Worm (Caenorhabditis elegans) whole organism, L1 larva: ENCODE data around the gene sup-12.

ENCODE experiments used
- C04F5.9 ChIP-seq: sonication (generic microtip); optimal IDR thresholded peaks from 2 replicates; lab custom pipeline; 2016; ENCODE audit warnings: missing genetic modification characterization, missing compliant biosample characterization
- C16A3.4 ChIP-seq: fragments of 150-350 bp; optimal IDR thresholded peaks from 2 replicates; lab custom pipeline; 2014; ENCODE audit warnings: missing biosample characterization, missing genetic modification characterization
- F16B12.6 ChIP-seq: fragments of 150-350 bp; optimal IDR thresholded peaks from 2 replicates; lab custom pipeline; 2014; ENCODE audit warnings: missing biosample characterization, missing genetic modification characterization
- aha-1 ChIP-seq: fragments of 150-350 bp; optimal IDR thresholded peaks from 2 replicates; lab custom pipeline; 2014; ENCODE audit warnings: missing biosample characterization, missing genetic modification characterization
- alr-1 ChIP-seq: fragments of 200-800 bp; sonication (Bioruptor generic); optimal IDR thresholded peaks from 2 replicates; lab custom pipeline; 2018; ENCODE audit warnings: borderline replicate concordance, mild to moderate bottlenecking, missing genetic modification characterization, missing compliant biosample characterization
- ama-1 ChIP-seq: fragments of 150-350 bp; optimal IDR thresholded peaks from 2 replicates; lab custom pipeline; 2014
- blmp-1 ChIP-seq: fragments of 150-350 bp; optimal IDR thresholded peaks from 2 replicates; lab custom pipeline; 2014; ENCODE audit warnings: missing biosample characterization, missing genetic modification characterization
- ceh-8 ChIP-seq: fragments of 200-800 bp; sonication (Bioruptor generic); optimal IDR thresholded peaks from 2 replicates; lab custom pipeline; 2018; ENCODE audit warnings: mild to moderate bottlenecking, missing genetic modification characterization, moderate library complexity, missing compliant biosample characterization
- ceh-82 ChIP-seq, 3 experiments: fragments of 150-350 bp in 1 of 3; sonication (generic microtip) in 2 of 3; optimal IDR thresholded peaks; 2 replicates each; lab custom pipeline; 2014 to 2017; ENCODE audit warnings: missing biosample characterization in 3 of 3, missing genetic modification characterization in 3 of 3
- ceh-88 ChIP-seq: fragments of 200-800 bp; sonication (Bioruptor generic); IDR thresholded peaks from 2 replicates; pipeline ENCODE4 v1.3.6; 2022; ENCODE audit warnings: missing genetic modification characterization, missing compliant biosample characterization
- ceh-90 ChIP-seq: sonication (generic microtip); optimal IDR thresholded peaks from 2 replicates; lab custom pipeline; 2016; ENCODE audit warnings: missing genetic modification characterization, missing compliant biosample characterization
- efl-3 ChIP-seq: fragments of 200-800 bp; sonication (Bioruptor generic); optimal IDR thresholded peaks from 2 replicates; lab custom pipeline; 2018; ENCODE audit warnings: mild to moderate bottlenecking, missing genetic modification characterization, missing compliant biosample characterization
- elt-2 ChIP-seq: sonication (generic microtip); optimal IDR thresholded peaks from 2 replicates; lab custom pipeline; 2016; ENCODE audit warnings: missing genetic modification characterization, mild to moderate bottlenecking, inconsistent platforms, missing compliant biosample characterization, missing genetic modification reagents
- ets-5 ChIP-seq: fragments of 200-800 bp; sonication (Bioruptor generic); IDR thresholded peaks from 2 replicates; pipeline ENCODE4 v1.3.6; 2022; ENCODE audit warnings: missing genetic modification characterization, missing compliant biosample characterization
- fkh-4 ChIP-seq: sonication (generic microtip); optimal IDR thresholded peaks from 2 replicates; lab custom pipeline; 2016; ENCODE audit warnings: missing compliant biosample characterization, missing genetic modification characterization, borderline replicate concordance
- fos-1 ChIP-seq: fragments of 150-350 bp; optimal IDR thresholded peaks from 2 replicates; lab custom pipeline; 2014; ENCODE audit warnings: missing biosample characterization, missing genetic modification characterization
- grh-1 ChIP-seq: fragments of 200-800 bp; sonication (Bioruptor generic); IDR thresholded peaks from 2 replicates; pipeline ENCODE4 v1.3.6; 2022; ENCODE audit warnings: missing genetic modification reagents, missing genetic modification characterization, missing compliant biosample characterization
- hpl-2 ChIP-seq: fragments of 150-350 bp; optimal IDR thresholded peaks from 2 replicates; lab custom pipeline; 2014; ENCODE audit warnings: missing biosample characterization, missing genetic modification reagents, missing genetic modification characterization
- isw-1 ChIP-seq: fragments of 200-800 bp; sonication (Bioruptor generic); IDR thresholded peaks from 2 replicates; pipeline ENCODE4 v1.3.6; 2022; ENCODE audit warnings: missing genetic modification characterization, missing compliant biosample characterization
- jun-1 ChIP-seq: fragments of 150-350 bp; optimal IDR thresholded peaks from 2 replicates; lab custom pipeline; 2014; ENCODE audit warnings: missing biosample characterization, missing genetic modification reagents, missing genetic modification characterization
- lin-13 ChIP-seq: fragments of 150-350 bp; optimal IDR thresholded peaks from 2 replicates; lab custom pipeline; 2014; ENCODE audit warnings: missing biosample characterization, missing genetic modification reagents, missing genetic modification characterization
- lin-14 ChIP-seq: fragments of 200-800 bp; sonication (Bioruptor generic); optimal IDR thresholded peaks from 2 replicates; lab custom pipeline; 2018; ENCODE audit warnings: mild to moderate bottlenecking, missing genetic modification characterization, moderate library complexity, missing compliant biosample characterization
- lin-15B ChIP-seq: fragments of 150-350 bp; sonication (generic microtip); optimal IDR thresholded peaks from 3 replicates; lab custom pipeline; 2014; ENCODE audit warnings: missing biosample characterization, missing genetic modification characterization
- mef-2 ChIP-seq: fragments of 150-350 bp; optimal IDR thresholded peaks from 2 replicates; lab custom pipeline; 2014; ENCODE audit warnings: missing biosample characterization, missing genetic modification characterization
- mep-1 ChIP-seq: fragments of 150-350 bp; optimal IDR thresholded peaks from 2 replicates; lab custom pipeline; 2014; ENCODE audit warnings: missing biosample characterization, missing genetic modification characterization
- nhr-11 ChIP-seq: fragments of 150-350 bp; optimal IDR thresholded peaks from 2 replicates; lab custom pipeline; 2014; ENCODE audit warnings: missing biosample characterization, missing genetic modification characterization
- nhr-12 ChIP-seq: sonication (generic microtip); optimal IDR thresholded peaks from 2 replicates; lab custom pipeline; 2017; ENCODE audit warnings: missing biosample characterization, missing genetic modification characterization
- nhr-19 ChIP-seq: fragments of 200-800 bp; sonication (Bioruptor generic); conservative IDR thresholded peaks from 2 replicates; pipeline ENCODE4 v1.3.6; 2022; ENCODE audit warnings: missing genetic modification characterization, missing compliant biosample characterization
- nhr-20 ChIP-seq: sonication (generic microtip); optimal IDR thresholded peaks from 2 replicates; lab custom pipeline; 2016; ENCODE audit warnings: mild to moderate bottlenecking, missing genetic modification characterization, missing compliant biosample characterization
- nhr-237 ChIP-seq: fragments of 150-350 bp; optimal IDR thresholded peaks from 2 replicates; lab custom pipeline; 2014; ENCODE audit warnings: missing biosample characterization, missing genetic modification characterization
- nhr-47 ChIP-seq: sonication (generic microtip); optimal IDR thresholded peaks from 2 replicates; lab custom pipeline; 2016; ENCODE audit warnings: mild to moderate bottlenecking, missing genetic modification characterization, moderate library complexity, missing compliant biosample characterization
- nhr-84 ChIP-seq: sonication (generic microtip); optimal IDR thresholded peaks from 2 replicates; lab custom pipeline; 2017; ENCODE audit warnings: missing biosample characterization, missing genetic modification characterization
- pax-3 ChIP-seq: fragments of 200-800 bp; sonication (Bioruptor generic); optimal IDR thresholded peaks from 2 replicates; lab custom pipeline; 2018; ENCODE audit warnings: mild to moderate bottlenecking, missing genetic modification characterization, moderate library complexity, missing compliant biosample characterization
- pqm-1 ChIP-seq: sonication (generic microtip); optimal IDR thresholded peaks from 3 replicates; lab custom pipeline; 2017; ENCODE audit warnings: missing biosample characterization, missing genetic modification characterization
- rnt-1 ChIP-seq: sonication (generic microtip); optimal IDR thresholded peaks from 2 replicates; lab custom pipeline; 2016; ENCODE audit warnings: mild to moderate bottlenecking, missing genetic modification characterization, moderate library complexity, missing compliant biosample characterization
- snpc-4 ChIP-seq: fragments of 150-350 bp; optimal IDR thresholded peaks from 2 replicates; lab custom pipeline; 2014; ENCODE audit warnings: missing biosample characterization, missing genetic modification characterization
- snu-23 ChIP-seq: sonication (generic microtip); optimal IDR thresholded peaks from 2 replicates; lab custom pipeline; 2016; ENCODE audit warnings: missing genetic modification characterization, missing compliant biosample characterization
- sox-4 ChIP-seq: sonication (generic microtip); optimal IDR thresholded peaks from 2 replicates; lab custom pipeline; 2016; ENCODE audit warnings: missing genetic modification characterization, missing compliant biosample characterization
- sup-37 ChIP-seq: fragments of 200-800 bp; sonication (Bioruptor generic); optimal IDR thresholded peaks from 2 replicates; lab custom pipeline; 2018; ENCODE audit warnings: mild to moderate bottlenecking, missing genetic modification characterization, missing compliant biosample characterization
- tlp-1 ChIP-seq: fragments of 150-350 bp; optimal IDR thresholded peaks from 2 replicates; lab custom pipeline; 2014; ENCODE audit warnings: missing biosample characterization, missing genetic modification characterization
- unc-130 ChIP-seq: fragments of 150-350 bp; optimal IDR thresholded peaks from 2 replicates; lab custom pipeline; 2017; ENCODE audit warnings: missing biosample characterization, missing genetic modification characterization, inconsistent platforms
- unc-30 ChIP-seq: sonication (generic microtip); optimal IDR thresholded peaks from 2 replicates; lab custom pipeline; 2017; ENCODE audit warnings: missing biosample characterization, missing genetic modification characterization
- unc-98 ChIP-seq: fragments of 200-800 bp; sonication (Bioruptor generic); IDR thresholded peaks from 2 replicates; pipeline ENCODE4 v1.3.6; 2022; ENCODE audit warnings: missing genetic modification characterization, missing compliant biosample characterization
- zag-1 ChIP-seq: fragments of 150-350 bp; optimal IDR thresholded peaks from 2 replicates; lab custom pipeline; 2014; ENCODE audit warnings: missing biosample characterization, missing genetic modification characterization
- zip-4 ChIP-seq: fragments of 200-800 bp; sonication (Bioruptor generic); optimal IDR thresholded peaks from 2 replicates; lab custom pipeline; 2018; ENCODE audit warnings: mild to moderate bottlenecking, missing genetic modification characterization, moderate library complexity, missing compliant biosample characterization
- ztf-4 ChIP-seq: fragments of 150-350 bp; optimal IDR thresholded peaks from 2 replicates; lab custom pipeline; 2014; ENCODE audit warnings: missing biosample characterization, missing genetic modification characterization

Gene sup-12

ce11 chrX:3917013-3917412 is 12.6 kb downstream of the sup-12 start, which contains the start of gene T22B2.3:
T22B2.3 (plus strand) TSS chrX:3917313.
- no peak for TF ChIP-seq elt-2 (tag; lab: Kevin White, UChicago)
- no peak for TF ChIP-seq unc-30 (tag; lab: Kevin White, UChicago)
- no peak for TF ChIP-seq isw-1
- no peak for TF ChIP-seq grh-1 (GFP tag; lab: Robert Waterston, UW)
- no peak for TF ChIP-seq lin-14 (GFP tag; lab: Kevin White, UChicago)
- TF ChIP-seq mef-2 (tag; lab: Kevin White, UChicago) = no peak
- TF ChIP-seq alr-1 (tag; lab: Kevin White, UChicago) = no peak
- no peak for TF ChIP-seq lin-13
- TF ChIP-seq sox-4 = no peak
- no peak for TF ChIP-seq unc-130 (tag; lab: Kevin White, UChicago)
- TF ChIP-seq, all 84 proteins: peak for 0

ce11 chrX:3918182-3918581 is 13.8 kb downstream of the sup-12 start:
- no peak for TF ChIP-seq ceh-8 (GFP tag; lab: Kevin White, UChicago)
- TF ChIP-seq isw-1 = no peak
- no peak for TF ChIP-seq snu-23 (GFP tag; lab: Kevin White, UChicago)
- TF ChIP-seq lin-14 (GFP tag; lab: Kevin White, UChicago) = no peak
- TF ChIP-seq ama-1 (lab: Kevin White, UChicago) = no peak
- TF ChIP-seq jun-1 (tag; lab: Kevin White, UChicago) = no peak
- no peak for TF ChIP-seq hpl-2
- no peak for TF ChIP-seq mep-1 (tag; lab: Kevin White, UChicago)
- TF ChIP-seq ceh-82 (tag; optimal IDR thresholded peaks at IDR 0.05; lab: Kevin White, UChicago) = no peak
- TF ChIP-seq C16A3.4 (tag; lab: Kevin White, UChicago) = no peak
- no peak for TF ChIP-seq ceh-88 (GFP tag; lab: Robert Waterston, UW)
- no peak for TF ChIP-seq efl-3 (GFP tag; lab: Kevin White, UChicago)
- no peak for TF ChIP-seq sup-37
- TF ChIP-seq nhr-19 = no peak
- TF ChIP-seq nhr-11 = no peak
- TF ChIP-seq nhr-237 (tag; lab: Kevin White, UChicago) = no peak
- TF ChIP-seq blmp-1 (tag; lab: Kevin White, UChicago) = no peak
- no peak for TF ChIP-seq zip-4 (GFP tag; lab: Kevin White, UChicago)

- TF ChIP-seq isw-1 = no peak
- no peak for TF ChIP-seq lin-14 (GFP tag; lab: Kevin White, UChicago)
- TF ChIP-seq snpc-4 (tag; lab: Kevin White, UChicago) = no peak
- no peak for TF ChIP-seq zag-1 (tag; lab: Kevin White, UChicago)
- TF ChIP-seq nhr-84 (tag; lab: Kevin White, UChicago) = no peak
- TF ChIP-seq ztf-4 (tag; lab: Kevin White, UChicago) = no peak
- TF ChIP-seq unc-98 (GFP tag; lab: Robert Waterston, UW) = no peak
- TF ChIP-seq ets-5 (GFP tag; lab: Robert Waterston, UW) = no peak
- TF ChIP-seq F16B12.6 (tag; lab: Kevin White, UChicago) = no peak
- no peak for TF ChIP-seq pax-3 (tag; lab: Kevin White, UChicago)
- no peak for TF ChIP-seq fkh-4 (tag; lab: Kevin White, UChicago)
These were observed 15.3 kb downstream of the sup-12 start for ce11 chrX:3919689-3920088.

- TF ChIP-seq ceh-90 (tag; lab: Kevin White, UChicago) (no peak), sox-4 (no peak), sup-37 (no peak), pqm-1 (no peak), nhr-47 (tag; lab: Kevin White, UChicago) (no peak), nhr-20 (tag; lab: Kevin White, UChicago) (no peak), nhr-12 (tag; lab: Kevin White, UChicago) (no peak), unc-30 (tag; lab: Kevin White, UChicago) (no peak), fos-1 (tag; lab: Kevin White, UChicago) (no peak), lin-15B (tag; lab: Kevin White, UChicago) (no peak), tlp-1 (tag; lab: Kevin White, UChicago) (no peak), F16B12.6 (tag; lab: Kevin White, UChicago) (no peak), rnt-1 (tag; lab: Kevin White, UChicago) (no peak), nhr-19 (no peak), lin-14 (GFP tag; lab: Kevin White, UChicago) (no peak), aha-1 (tag; lab: Kevin White, UChicago) (no peak), C04F5.9 (tag; lab: Kevin White, UChicago) (no peak), zip-4 (GFP tag; lab: Kevin White, UChicago) (no peak)
These were observed 15.7 kb downstream of the sup-12 start, which contains the start of gene T22B2.2 for ce11 chrX:3920101-3920500. T22B2.2 (plus strand) TSS chrX:3920401.
